Fruit fly (Drosophila melanogaster) whole organism, prepupa: ENCODE data around the gene CG14143.
A peak's percentile ranks its signal among the peaks of the same experiment; 100 is the strongest.

ENCODE experiments used
- Blimp-1 ChIP-seq: fragments of 200-800 bp; sonication (Bioruptor generic); optimal IDR thresholded peaks from 3 replicates; lab custom pipeline; 2017; ENCODE audit warnings: missing biosample characterization, missing genetic modification characterization, mild to moderate bottlenecking, moderate library complexity, missing genetic modification reagents
- CG10669 ChIP-seq: fragments of 200-800 bp; sonication (Bioruptor generic); optimal IDR thresholded peaks from 3 replicates; lab custom pipeline; 2018; ENCODE audit warnings: missing biosample characterization, mild to moderate bottlenecking, missing genetic modification characterization, moderate library complexity
- CG11294 ChIP-seq: fragments of 200-800 bp; sonication (Bioruptor generic); IDR thresholded peaks from 2 replicates; pipeline ENCODE4 v1.3.6; 2022; ENCODE audit warnings: missing biosample characterization, missing genetic modification characterization
- CG11902 ChIP-seq: fragments of 200-800 bp; sonication (Bioruptor generic); optimal IDR thresholded peaks from 3 replicates; lab custom pipeline; 2016; ENCODE audit warnings: missing biosample characterization, missing genetic modification characterization
- CG1621 ChIP-seq: fragments of 200-800 bp; sonication (Bioruptor generic); optimal IDR thresholded peaks from 3 replicates; lab custom pipeline; 2018; ENCODE audit warnings: missing biosample characterization, mild to moderate bottlenecking, missing genetic modification characterization
- CG16779 ChIP-seq: fragments of 200-800 bp; sonication (Bioruptor generic); optimal IDR thresholded peaks from 3 replicates; lab custom pipeline; 2017; ENCODE audit warnings: missing biosample characterization, mild to moderate bottlenecking, missing genetic modification characterization
- CG3032 ChIP-seq: fragments of 200-800 bp; optimal IDR thresholded peaks from 2 replicates; lab custom pipeline; 2019; ENCODE audit warnings: missing biosample characterization, mild to moderate bottlenecking, missing genetic modification characterization, moderate library complexity
- CG31627 ChIP-seq: fragments of 200-800 bp; sonication (Bioruptor generic); optimal IDR thresholded peaks from 3 replicates; lab custom pipeline; 2016; ENCODE audit warnings: missing biosample characterization, missing genetic modification characterization
- CG34406 ChIP-seq: fragments of 200-800 bp; sonication (Bioruptor generic); optimal IDR thresholded peaks from 3 replicates; lab custom pipeline; 2016; ENCODE audit warnings: missing biosample characterization, missing genetic modification characterization
- CG3919 ChIP-seq: fragments of 200-800 bp; sonication (Bioruptor generic); optimal IDR thresholded peaks from 3 replicates; lab custom pipeline; 2016; ENCODE audit warnings: missing biosample characterization, missing genetic modification characterization
- CG4318 ChIP-seq: fragments of 200-800 bp; sonication (Bioruptor generic); optimal IDR thresholded peaks from 3 replicates; lab custom pipeline; 2017; ENCODE audit warnings: missing biosample characterization, mild to moderate bottlenecking, missing genetic modification characterization
- CG6276 ChIP-seq: fragments of 200-800 bp; sonication (Bioruptor generic); optimal IDR thresholded peaks from 2 replicates; lab custom pipeline; 2017; ENCODE audit warnings: missing biosample characterization, mild to moderate bottlenecking, missing genetic modification characterization
- CG6792 ChIP-seq: fragments of 200-800 bp; sonication (Bioruptor generic); optimal IDR thresholded peaks from 3 replicates; lab custom pipeline; 2016; ENCODE audit warnings: missing biosample characterization, missing genetic modification characterization
- CG6808 ChIP-seq: fragments of 200-800 bp; sonication (Bioruptor generic); optimal IDR thresholded peaks from 3 replicates; lab custom pipeline; 2017; ENCODE audit warnings: missing biosample characterization, missing genetic modification characterization, mild to moderate bottlenecking, moderate library complexity, missing genetic modification reagents
- CG6854 ChIP-seq: fragments of 200-800 bp; sonication (Bioruptor generic); optimal IDR thresholded peaks from 2 replicates; lab custom pipeline; 2017; ENCODE audit warnings: missing biosample characterization, mild to moderate bottlenecking, missing genetic modification characterization
- CG7368 ChIP-seq: fragments of 200-800 bp; sonication (Bioruptor generic); optimal IDR thresholded peaks from 3 replicates; lab custom pipeline; 2016; ENCODE audit warnings: missing biosample characterization, missing genetic modification characterization
- CG8319 ChIP-seq: fragments of 200-800 bp; sonication (Bioruptor generic); optimal IDR thresholded peaks from 3 replicates; lab custom pipeline; 2016; ENCODE audit warnings: missing biosample characterization, missing genetic modification characterization
- CG8632 ChIP-seq: fragments of 200-800 bp; sonication (Bioruptor generic); optimal IDR thresholded peaks from 3 replicates; lab custom pipeline; 2016; ENCODE audit warnings: missing biosample characterization, missing genetic modification characterization
- Eip78C ChIP-seq: fragments of 200-800 bp; sonication (Bioruptor generic); peaks from one replicate; lab custom pipeline; 2016; ENCODE audit warnings: missing biosample characterization, missing genetic modification characterization
- Eip93F ChIP-seq: fragments of 200-800 bp; sonication (Bioruptor generic); optimal IDR thresholded peaks from 2 replicates; lab custom pipeline; 2016; ENCODE audit warnings: missing biosample characterization, mild to moderate bottlenecking, missing genetic modification characterization
- Ets96B ChIP-seq: fragments of 200-800 bp; optimal IDR thresholded peaks from 2 replicates; lab custom pipeline; 2019; ENCODE audit warnings: missing biosample characterization, mild to moderate bottlenecking, missing genetic modification characterization, moderate library complexity
- Gug ChIP-seq: fragments of 200-800 bp; sonication (Bioruptor generic); IDR thresholded peaks from 2 replicates; pipeline ENCODE4 v1.3.6; 2022; ENCODE audit warnings: missing biosample characterization, missing genetic modification characterization
- Hr38 ChIP-seq: sonication (Bioruptor generic); optimal IDR thresholded peaks from 2 replicates; lab custom pipeline; 2016; ENCODE audit warnings: missing biosample characterization, missing genetic modification characterization
- Hr4 ChIP-seq: fragments of 200-800 bp; sonication (Bioruptor generic); optimal IDR thresholded peaks from 3 replicates; lab custom pipeline; 2016; ENCODE audit warnings: missing biosample characterization, missing genetic modification characterization
- Lpt ChIP-seq: fragments of 200-800 bp; sonication (Bioruptor generic); optimal IDR thresholded peaks from 3 replicates; lab custom pipeline; 2016; ENCODE audit warnings: missing biosample characterization, missing genetic modification characterization
- Met ChIP-seq: fragments of 200-800 bp; sonication (Bioruptor generic); optimal IDR thresholded peaks from 3 replicates; lab custom pipeline; 2016; ENCODE audit warnings: missing biosample characterization, missing genetic modification characterization
- OdsH ChIP-seq: fragments of 200-800 bp; sonication (Bioruptor generic); optimal IDR thresholded peaks from 3 replicates; lab custom pipeline; 2016; ENCODE audit warnings: missing biosample characterization, missing genetic modification characterization
- Smox ChIP-seq: fragments of 200-800 bp; sonication (Bioruptor generic); optimal IDR thresholded peaks from 3 replicates; lab custom pipeline; 2016; ENCODE audit warnings: missing biosample characterization, missing genetic modification characterization
- Sox102F ChIP-seq: fragments of 200-800 bp; sonication (Bioruptor generic); optimal IDR thresholded peaks from 2 replicates; lab custom pipeline; 2016; ENCODE audit warnings: missing biosample characterization, mild to moderate bottlenecking, missing genetic modification characterization
- Sox14 ChIP-seq: fragments of 200-800 bp; sonication (Bioruptor generic); optimal IDR thresholded peaks from 3 replicates; lab custom pipeline; 2016; ENCODE audit warnings: missing biosample characterization, missing genetic modification characterization
- Sox15 ChIP-seq: fragments of 200-800 bp; sonication (Bioruptor generic); optimal IDR thresholded peaks from 3 replicates; lab custom pipeline; 2016; ENCODE audit warnings: missing biosample characterization, missing genetic modification characterization
- achi ChIP-seq: fragments of 200-800 bp; sonication (Bioruptor generic); optimal IDR thresholded peaks from 3 replicates; lab custom pipeline; 2016; ENCODE audit warnings: missing biosample characterization, missing genetic modification characterization
- cyc ChIP-seq: fragments of 200-800 bp; sonication (Bioruptor generic); optimal IDR thresholded peaks from 3 replicates; lab custom pipeline; 2016; ENCODE audit warnings: missing biosample characterization, missing genetic modification characterization
- dsx ChIP-seq: fragments of 200-800 bp; optimal IDR thresholded peaks from 3 replicates; lab custom pipeline; 2019; ENCODE audit warnings: missing biosample characterization, mild to moderate bottlenecking, missing genetic modification characterization, moderate library complexity; ENCODE audit not compliant: poor library complexity, severe bottlenecking
- eg ChIP-seq: fragments of 200-800 bp; sonication (Bioruptor generic); IDR thresholded peaks from 3 replicates; pipeline ENCODE4 v1.3.6; 2022; ENCODE audit warnings: missing biosample characterization, missing genetic modification characterization
- fd59A ChIP-seq: fragments of 200-800 bp; sonication (Bioruptor generic); optimal IDR thresholded peaks from 2 replicates; lab custom pipeline; 2017; ENCODE audit warnings: missing biosample characterization, mild to moderate bottlenecking, missing genetic modification characterization, missing genetic modification reagents
- fd85E ChIP-seq: fragments of 200-800 bp; sonication (Bioruptor generic); optimal IDR thresholded peaks from 3 replicates; lab custom pipeline; 2016; ENCODE audit warnings: missing biosample characterization, missing genetic modification characterization
- fkh ChIP-seq: fragments of 200-800 bp; sonication (Bioruptor generic); optimal IDR thresholded peaks from 3 replicates; lab custom pipeline; 2017; ENCODE audit warnings: missing biosample characterization, mild to moderate bottlenecking, missing genetic modification characterization, moderate library complexity
- lz ChIP-seq: fragments of 200-800 bp; sonication (Bioruptor generic); optimal IDR thresholded peaks from 3 replicates; lab custom pipeline; 2016; ENCODE audit warnings: missing biosample characterization, missing genetic modification characterization
- pdm3 ChIP-seq: fragments of 200-800 bp; sonication (Bioruptor generic); optimal IDR thresholded peaks from 3 replicates; lab custom pipeline; 2016; ENCODE audit warnings: missing biosample characterization, missing genetic modification characterization
- salr ChIP-seq, 2 experiments: fragments of 200-800 bp; sonication (Bioruptor generic); optimal IDR thresholded peaks; 3 replicates each; lab custom pipeline; 2016 to 2018; ENCODE audit warnings: missing biosample characterization in 2 of 2, missing genetic modification characterization in 2 of 2, mild to moderate bottlenecking in 1 of 2
- spab ChIP-seq: fragments of 200-800 bp; sonication (Bioruptor generic); optimal IDR thresholded peaks from 2 replicates; lab custom pipeline; 2017; ENCODE audit warnings: missing biosample characterization, mild to moderate bottlenecking, missing genetic modification characterization, missing genetic modification reagents
- ss ChIP-seq, 2 experiments: fragments of 200-800 bp; sonication (Bioruptor generic); optimal IDR thresholded peaks; 2 replicates in 1 of 2; 3 replicates in 1 of 2; lab custom pipeline; 2017 to 2018; ENCODE audit warnings: mild to moderate bottlenecking in 2 of 2, missing biosample characterization in 2 of 2, missing genetic modification characterization in 2 of 2, moderate library complexity in 1 of 2
- svp ChIP-seq: fragments of 200-800 bp; sonication (Bioruptor generic); peaks from one replicate; lab custom pipeline; 2016; ENCODE audit warnings: missing biosample characterization, missing genetic modification characterization
- topi ChIP-seq: fragments of 200-800 bp; sonication (Bioruptor generic); optimal IDR thresholded peaks from 3 replicates; lab custom pipeline; 2016; ENCODE audit warnings: missing biosample characterization, missing genetic modification characterization
- vri ChIP-seq: fragments of 200-800 bp; sonication (Bioruptor generic); optimal IDR thresholded peaks from 3 replicates; lab custom pipeline; 2016; ENCODE audit warnings: missing biosample characterization, mild to moderate bottlenecking, missing genetic modification characterization

The CG14143 gene

DNA sequence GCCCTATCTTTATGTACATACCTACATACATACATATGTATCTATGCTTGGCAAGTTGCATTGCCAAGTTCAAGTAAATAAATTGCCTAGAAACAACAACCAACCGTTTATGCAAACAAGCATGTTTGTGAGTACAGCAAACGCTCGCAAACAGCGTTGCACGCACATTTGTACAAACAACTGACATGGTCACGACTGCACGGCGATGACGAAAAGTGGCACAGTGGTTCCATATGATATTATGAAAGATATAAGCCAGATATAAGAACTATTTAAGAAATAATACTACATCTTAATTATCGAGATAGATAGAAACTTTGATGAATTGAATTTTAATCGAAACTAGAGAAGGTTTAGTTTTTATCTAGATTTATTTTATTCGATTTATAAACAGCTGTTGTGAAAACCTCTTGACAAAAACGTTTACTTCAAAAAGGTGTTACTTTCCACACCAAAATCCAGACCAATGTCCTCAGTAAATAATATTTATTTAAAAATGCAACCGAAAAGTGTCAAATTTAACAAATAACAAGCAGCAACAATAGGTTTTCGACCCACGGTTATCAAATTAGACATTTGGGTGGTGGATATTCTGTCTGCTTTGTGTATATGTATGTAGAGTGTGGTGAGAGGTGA is 44.9 kb upstream of the CG14143 start (continued):
- TF ChIP-seq Hr38 = no peak
- TF ChIP-seq CG11902 (GFP tag; lab: Kevin White, UChicago) = no peak
- TF ChIP-seq vri (GFP tag; lab: Kevin White, UChicago) = peak; percentile 61
- peak; percentile 78 for TF ChIP-seq Met (GFP tag; lab: Kevin White, UChicago)
- TF ChIP-seq spab (GFP tag; lab: Kevin White, UChicago) = peak; percentile 15
- TF ChIP-seq Ets96B (tag; lab: Kevin White, UChicago) = peak; percentile 38
- TF ChIP-seq Lpt (GFP tag; lab: Kevin White, UChicago) = peak; percentile 71
- no peak for TF ChIP-seq Blimp-1 (GFP tag; lab: Kevin White, UChicago)
- TF ChIP-seq CG8632 = peak; percentile 68
- peak; percentile 92 for TF ChIP-seq Eip78C (GFP tag; lab: Kevin White, UChicago)
- peak; percentile 69 for TF ChIP-seq Sox14 (GFP tag; lab: Kevin White, UChicago)
- TF ChIP-seq CG34406 (GFP tag; lab: Kevin White, UChicago) = peak; percentile 69
- TF ChIP-seq CG6792 = peak; percentile 50
- TF ChIP-seq CG4318 (GFP tag; lab: Kevin White, UChicago) = peak; percentile 77
- TF ChIP-seq Smox (GFP tag; lab: Kevin White, UChicago) = peak; percentile 71
- no peak; the same call in 1 of the 2 replicates for TF ChIP-seq CG11294 (GFP tag; lab: Robert Waterston, UW)

DNA sequence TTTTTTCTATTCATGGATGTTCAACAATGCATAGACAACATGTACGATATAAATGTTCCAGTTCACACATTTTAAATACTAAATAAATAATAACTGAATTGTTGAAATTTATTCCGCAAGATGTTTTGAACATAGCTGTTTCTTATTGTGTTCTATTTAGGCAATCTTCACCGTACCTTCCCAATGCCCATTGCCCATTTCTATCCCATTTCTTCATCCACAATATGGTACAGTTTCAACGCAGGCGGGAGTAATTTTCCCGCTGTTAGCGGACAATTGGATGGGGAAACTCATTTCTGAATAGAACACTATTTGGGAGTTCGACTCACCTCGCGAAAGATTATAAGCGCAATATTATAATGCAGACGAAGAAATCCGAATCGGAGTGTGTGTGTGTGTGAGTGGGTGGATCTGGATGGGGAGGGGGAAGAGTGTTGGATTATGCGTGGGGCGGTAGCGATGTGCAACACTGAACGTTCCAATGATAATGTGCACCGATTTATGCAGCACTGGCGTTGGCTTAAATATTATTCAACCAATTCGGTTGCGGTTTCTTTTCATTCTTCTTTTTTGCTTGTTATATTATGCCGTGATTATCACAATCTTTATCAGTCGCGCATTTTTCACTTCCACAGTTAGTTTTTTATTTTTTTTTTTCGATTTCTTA is 42.7 kb upstream of the CG14143 start:
- peak; percentile 73 for TF ChIP-seq cyc (GFP tag; lab: Kevin White, UChicago)
- no peak for TF ChIP-seq Hr38
- peak; percentile 33 for TF ChIP-seq CG10669
- peak; percentile 19 for TF ChIP-seq CG16779 (tag; lab: Kevin White, UChicago)
- peak; percentile 21 for TF ChIP-seq CG34406 (GFP tag; lab: Kevin White, UChicago)
- peak; percentile 75 for TF ChIP-seq lz (GFP tag; lab: Kevin White, UChicago)
- TF ChIP-seq fd59A (GFP tag; lab: Kevin White, UChicago) = no peak
- peak; percentile 79 for TF ChIP-seq CG3919
- TF ChIP-seq dsx (GFP tag; lab: Kevin White, UChicago) = no peak
- TF ChIP-seq fd85E = peak; percentile 40
- TF ChIP-seq CG1621 (tag; lab: Kevin White, UChicago) = peak; percentile 21
- peak; percentile 76 for TF ChIP-seq topi (GFP tag; lab: Kevin White, UChicago)
- TF ChIP-seq Eip93F = no peak
- peak; percentile 23; the same call in 1 of the 2 replicates for TF ChIP-seq Gug (GFP tag; lab: Robert Waterston, UW)
- TF ChIP-seq Eip78C (GFP tag; lab: Kevin White, UChicago) = peak; percentile 84
- no peak for TF ChIP-seq CG4318 (GFP tag; lab: Kevin White, UChicago)
- peak; percentile 7 for TF ChIP-seq Hr4
- TF ChIP-seq ss (GFP tag; optimal IDR thresholded peaks at IDR 0.05; lab: Kevin White, UChicago) = peak; percentile 21 to 52
- TF ChIP-seq Met (GFP tag; lab: Kevin White, UChicago) = peak; percentile 71
- TF ChIP-seq fkh (GFP tag; lab: Kevin White, UChicago) = peak; percentile 42
- peak; percentile 59 for TF ChIP-seq CG8319 (GFP tag; lab: Kevin White, UChicago)
- peak; percentile 7 to 28 for TF ChIP-seq salr (GFP tag; optimal IDR thresholded peaks at IDR 0.05; lab: Kevin White, UChicago)
- TF ChIP-seq spab (GFP tag; lab: Kevin White, UChicago) = peak; percentile 35
- peak; percentile 18 for TF ChIP-seq CG6854 (GFP tag; lab: Kevin White, UChicago)
- peak; percentile 54 for TF ChIP-seq CG7368 (GFP tag; lab: Kevin White, UChicago)
- peak; percentile 51 for TF ChIP-seq CG6808 (GFP tag; lab: Kevin White, UChicago)
- TF ChIP-seq CG31627 (GFP tag; lab: Kevin White, UChicago) = peak; percentile 73
- TF ChIP-seq achi = peak; percentile 54
- TF ChIP-seq CG8632 = peak; percentile 53
- TF ChIP-seq pdm3 (GFP tag; lab: Kevin White, UChicago) = peak; percentile 66
- peak; percentile 41 for TF ChIP-seq CG3032 (tag; lab: Kevin White, UChicago)
- peak; percentile 73 for TF ChIP-seq svp (GFP tag; lab: Kevin White, UChicago)
- peak; percentile 95 for TF ChIP-seq vri (GFP tag; lab: Kevin White, UChicago)
- no peak for TF ChIP-seq Ets96B (tag; lab: Kevin White, UChicago)
- peak; percentile 56 for TF ChIP-seq Sox102F
- TF ChIP-seq CG6792 = peak; percentile 56
- TF ChIP-seq CG6276 = no peak
- peak; percentile 67 for TF ChIP-seq OdsH (GFP tag; lab: Kevin White, UChicago)
- peak; percentile 14 for TF ChIP-seq Sox15 (GFP tag; lab: Kevin White, UChicago)
- TF ChIP-seq eg = peak; percentile 51; the same call in 1 of the 3 replicates
